Fruit fly (Drosophila melanogaster) whole organism, embryonic: ENCODE measurements around the gene CG14655.

Experiments used
- Adf1 ChIP-seq: fragments of 200-800 bp; sonication (Bioruptor generic); IDR thresholded peaks from 2 replicates; pipeline ENCODE4 v1.3.6; 2022; ENCODE audit warnings: missing biosample characterization, missing genetic modification characterization
- B-H2 ChIP-seq: fragments of 200-800 bp; sonication (Bioruptor generic); optimal IDR thresholded peaks from 2 replicates; lab custom pipeline; 2018; ENCODE audit warnings: missing biosample characterization, mild to moderate bottlenecking, missing genetic modification characterization
- CG10267 ChIP-seq: fragments of 200-800 bp; sonication (Bioruptor generic); optimal IDR thresholded peaks from 2 replicates; lab custom pipeline; 2018; ENCODE audit warnings: missing biosample characterization, mild to moderate bottlenecking, missing genetic modification characterization, moderate library complexity
- CG10431 ChIP-seq: fragments of 200-800 bp; sonication (Bioruptor generic); optimal IDR thresholded peaks from 3 replicates; lab custom pipeline; 2018; ENCODE audit warnings: missing biosample characterization, mild to moderate bottlenecking, missing genetic modification characterization
- CG11696 ChIP-seq: fragments of 200-800 bp; sonication (Bioruptor generic); IDR thresholded peaks from 2 replicates; pipeline ENCODE4 v1.3.6; 2022; ENCODE audit warnings: missing biosample characterization, missing genetic modification characterization
- CG12104 ChIP-seq: fragments of 200-800 bp; sonication (Bioruptor generic); optimal IDR thresholded peaks from 3 replicates; lab custom pipeline; 2016; ENCODE audit warnings: missing biosample characterization, missing genetic modification characterization
- CG12659 ChIP-seq: fragments of 200-800 bp; sonication (Bioruptor generic); optimal IDR thresholded peaks from 3 replicates; lab custom pipeline; 2017; ENCODE audit warnings: mild to moderate bottlenecking, missing biosample characterization, missing genetic modification reagents, missing genetic modification characterization
- CG13287 ChIP-seq: fragments of 200-800 bp; sonication (Bioruptor generic); IDR thresholded peaks from 2 replicates; pipeline ENCODE4 v1.3.6; 2022; ENCODE audit warnings: missing biosample characterization, missing genetic modification characterization; ENCODE audit not compliant: partially characterized antibody
- CG17385 ChIP-seq: fragments of 200-800 bp; sonication (Bioruptor generic); optimal IDR thresholded peaks from 3 replicates; lab custom pipeline; 2018; ENCODE audit warnings: missing biosample characterization, mild to moderate bottlenecking, missing genetic modification characterization
- CG17802 ChIP-seq: fragments of 200-800 bp; sonication (Bioruptor generic); optimal IDR thresholded peaks from 2 replicates; lab custom pipeline; 2018; ENCODE audit warnings: missing biosample characterization, mild to moderate bottlenecking, missing genetic modification characterization, moderate library complexity
- CG2712 ChIP-seq: fragments of 200-800 bp; optimal IDR thresholded peaks from 3 replicates; lab custom pipeline; 2019; ENCODE audit warnings: missing biosample characterization, mild to moderate bottlenecking, missing genetic modification characterization, moderate library complexity
- CG31441 ChIP-seq: fragments of 200-800 bp; sonication (Bioruptor generic); IDR thresholded peaks from 2 replicates; pipeline ENCODE4 v1.3.6; 2022; ENCODE audit warnings: missing biosample characterization, missing genetic modification characterization
- CG3281 ChIP-seq: fragments of 200-800 bp; sonication (Bioruptor generic); optimal IDR thresholded peaks from 3 replicates; lab custom pipeline; 2017; ENCODE audit warnings: missing biosample characterization, mild to moderate bottlenecking, missing genetic modification characterization
- CG33557 ChIP-seq: fragments of 200-800 bp; sonication (Bioruptor generic); optimal IDR thresholded peaks from 2 replicates; lab custom pipeline; 2019; ENCODE audit warnings: missing biosample characterization, mild to moderate bottlenecking, missing genetic modification characterization, moderate library complexity
- CG7987 ChIP-seq: fragments of 200-800 bp; sonication (Bioruptor generic); optimal IDR thresholded peaks from 2 replicates; lab custom pipeline; 2018; ENCODE audit warnings: missing biosample characterization, mild to moderate bottlenecking, missing genetic modification characterization, moderate library complexity
- D19B ChIP-seq: fragments of 200-800 bp; sonication (Bioruptor generic); optimal IDR thresholded peaks from 2 replicates; lab custom pipeline; 2017; ENCODE audit warnings: missing biosample characterization, mild to moderate bottlenecking, missing genetic modification characterization
- Dp ChIP-seq: fragments of 200-800 bp; sonication (Bioruptor generic); optimal IDR thresholded peaks from 2 replicates; lab custom pipeline; 2018; ENCODE audit warnings: missing biosample characterization, mild to moderate bottlenecking, missing genetic modification characterization, moderate library complexity
- Fer2 ChIP-seq: fragments of 200-800 bp; sonication (Bioruptor generic); optimal IDR thresholded peaks from 2 replicates; lab custom pipeline; 2018; ENCODE audit warnings: missing biosample characterization, mild to moderate bottlenecking, missing genetic modification characterization, moderate library complexity
- Gsc ChIP-seq: fragments of 200-800 bp; sonication (Bioruptor generic); IDR thresholded peaks from 2 replicates; pipeline ENCODE4 v1.3.6; 2022; ENCODE audit warnings: missing biosample characterization, missing genetic modification characterization
- MTF-1 ChIP-seq: fragments of 200-800 bp; sonication (Bioruptor generic); optimal IDR thresholded peaks from 2 replicates; lab custom pipeline; 2018; ENCODE audit warnings: missing biosample characterization, mild to moderate bottlenecking, missing genetic modification characterization, borderline replicate concordance
- Mad ChIP-seq: fragments of 200-800 bp; sonication (Bioruptor generic); optimal IDR thresholded peaks from 2 replicates; lab custom pipeline; 2016; ENCODE audit warnings: missing biosample characterization, missing genetic modification characterization
- Myb ChIP-seq: fragments of 200-800 bp; sonication (Bioruptor generic); optimal IDR thresholded peaks from 2 replicates; lab custom pipeline; 2016; ENCODE audit warnings: missing biosample characterization, missing genetic modification characterization
- Optix ChIP-seq: fragments of 200-800 bp; sonication (Bioruptor generic); IDR thresholded peaks from 3 replicates; pipeline ENCODE4 v1.3.6; 2022; ENCODE audit warnings: missing biosample characterization, missing genetic modification characterization
- Scr ChIP-seq: fragments of 200-800 bp; sonication (Bioruptor generic); IDR thresholded peaks from 2 replicates; pipeline ENCODE4 v1.3.6; 2022; ENCODE audit warnings: missing biosample characterization, missing genetic modification characterization; ENCODE audit not compliant: partially characterized antibody
- Sox100B ChIP-seq: fragments of 200-800 bp; sonication (Bioruptor generic); optimal IDR thresholded peaks from 3 replicates; lab custom pipeline; 2018; ENCODE audit warnings: missing biosample characterization, mild to moderate bottlenecking, missing genetic modification characterization
- Stat92E ChIP-seq, 3 experiments: fragments of >200 bp in 2 of 3; fragments of 200-800 bp in 1 of 3; sonication (Bioruptor generic) in 1 of 3; optimal IDR thresholded peaks; 2 replicates each; lab custom pipeline; 2017 to 2019; ENCODE audit warnings: missing biosample characterization in 3 of 3, missing genetic modification characterization in 3 of 3, mild to moderate bottlenecking in 1 of 3, moderate library complexity in 1 of 3
- Tbp ChIP-seq: fragments of >200 bp; optimal IDR thresholded peaks from 2 replicates; lab custom pipeline; 2018; ENCODE audit warnings: missing biosample characterization, missing genetic modification characterization
- YL-1 ChIP-seq: fragments of 200-800 bp; sonication (Bioruptor generic); optimal IDR thresholded peaks from 3 replicates; lab custom pipeline; 2017; ENCODE audit warnings: missing biosample characterization, mild to moderate bottlenecking, missing genetic modification characterization
- bbx ChIP-seq: fragments of 200-800 bp; sonication (Bioruptor generic); IDR thresholded peaks from 2 replicates; pipeline ENCODE4 v1.3.6; 2022; ENCODE audit warnings: missing biosample characterization, missing genetic modification characterization; ENCODE audit not compliant: partially characterized antibody
- bigmax ChIP-seq: fragments of 200-800 bp; sonication (Bioruptor generic); optimal IDR thresholded peaks from 2 replicates; lab custom pipeline; 2018; ENCODE audit warnings: missing biosample characterization, mild to moderate bottlenecking, missing genetic modification characterization
- croc ChIP-seq: fragments of 200-800 bp; sonication (Bioruptor generic); conservative IDR thresholded peaks from 3 replicates; pipeline ENCODE4 v1.3.6; 2022; ENCODE audit warnings: missing biosample characterization, missing genetic modification characterization
- dmrt11E ChIP-seq: fragments of 200-800 bp; sonication (Bioruptor generic); optimal IDR thresholded peaks from 3 replicates; lab custom pipeline; 2018; ENCODE audit warnings: missing biosample characterization, mild to moderate bottlenecking, missing genetic modification characterization, moderate library complexity
- en ChIP-seq: fragments of 200-800 bp; sonication (Bioruptor generic); optimal IDR thresholded peaks from 2 replicates; lab custom pipeline; 2016; ENCODE audit warnings: missing biosample characterization, missing genetic modification characterization
- fru ChIP-seq: fragments of >200 bp; optimal IDR thresholded peaks from 2 replicates; lab custom pipeline; 2017
- gce ChIP-seq: fragments of 200-800 bp; sonication (Bioruptor generic); IDR thresholded peaks from 3 replicates; pipeline ENCODE4 v1.3.6; 2022; ENCODE audit warnings: missing biosample characterization, missing genetic modification characterization
- grn ChIP-seq: fragments of 200-800 bp; sonication (Bioruptor generic); optimal IDR thresholded peaks from 3 replicates; lab custom pipeline; 2017; ENCODE audit warnings: missing biosample characterization, missing genetic modification characterization
- gro ChIP-seq: fragments of 200-800 bp; sonication (Bioruptor generic); optimal IDR thresholded peaks from 2 replicates; lab custom pipeline; 2016; ENCODE audit warnings: missing biosample characterization, missing genetic modification characterization
- gsb-n ChIP-seq: fragments of 200-800 bp; sonication (Bioruptor generic); optimal IDR thresholded peaks from 3 replicates; lab custom pipeline; 2018; ENCODE audit warnings: missing biosample characterization, mild to moderate bottlenecking, missing genetic modification characterization
- hbn ChIP-seq: fragments of 200-800 bp; sonication (Bioruptor generic); IDR thresholded peaks from 2 replicates; pipeline ENCODE4 v1.3.6; 2022; ENCODE audit warnings: missing biosample characterization, missing genetic modification characterization; ENCODE audit not compliant: partially characterized antibody
- jing ChIP-seq: fragments of 200-800 bp; sonication (Bioruptor generic); optimal IDR thresholded peaks from 2 replicates; lab custom pipeline; 2018; ENCODE audit warnings: missing biosample characterization, mild to moderate bottlenecking, missing genetic modification characterization
- knrl ChIP-seq: fragments of 200-800 bp; sonication (Bioruptor generic); IDR thresholded peaks from 3 replicates; pipeline ENCODE4 v1.3.6; 2022; ENCODE audit warnings: missing biosample characterization, missing genetic modification characterization; ENCODE audit not compliant: partially characterized antibody
- lov ChIP-seq, 2 experiments: fragments of 200-800 bp in 1 of 2; fragments of >200 bp in 1 of 2; sonication (Bioruptor generic) in 1 of 2; IDR thresholded peaks in 1 of 2; optimal IDR thresholded peaks in 1 of 2; 2 replicates in 1 of 2; 3 replicates in 1 of 2; pipeline versions ENCODE4 v1.3.6 to Lab custom; 2017 to 2022; ENCODE audit warnings: missing biosample characterization in 1 of 2, missing genetic modification characterization in 1 of 2
- mirr ChIP-seq: fragments of 200-800 bp; sonication (Bioruptor generic); optimal IDR thresholded peaks from 3 replicates; lab custom pipeline; 2018; ENCODE audit warnings: missing biosample characterization, mild to moderate bottlenecking, missing genetic modification characterization
- nmo ChIP-seq: fragments of 200-800 bp; sonication (Bioruptor generic); optimal IDR thresholded peaks from 2 replicates; lab custom pipeline; 2018; ENCODE audit warnings: missing biosample characterization, mild to moderate bottlenecking, missing genetic modification characterization, moderate library complexity
- nom ChIP-seq: fragments of 200-800 bp; sonication (Bioruptor generic); optimal IDR thresholded peaks from 2 replicates; lab custom pipeline; 2017; ENCODE audit warnings: missing biosample characterization, missing genetic modification characterization, mild to moderate bottlenecking, moderate library complexity, missing genetic modification reagents
- pho ChIP-seq: fragments of 200-800 bp; sonication (Bioruptor generic); optimal IDR thresholded peaks from 2 replicates; lab custom pipeline; 2016; ENCODE audit warnings: missing biosample characterization, missing genetic modification characterization
- sna ChIP-seq: fragments of 200-800 bp; sonication (Bioruptor generic); IDR thresholded peaks from 2 replicates; pipeline ENCODE4 v1.3.6; 2022; ENCODE audit warnings: missing biosample characterization, missing genetic modification characterization; ENCODE audit not compliant: partially characterized antibody
- ssp ChIP-seq: fragments of 200-800 bp; sonication (Bioruptor generic); IDR thresholded peaks from 2 replicates; pipeline ENCODE4 v1.3.6; 2022; ENCODE audit warnings: missing biosample characterization, missing genetic modification characterization
- vnd ChIP-seq: fragments of 200-800 bp; sonication (Bioruptor generic); IDR thresholded peaks from 3 replicates; pipeline ENCODE4 v1.3.6; 2022; ENCODE audit warnings: missing biosample characterization, missing genetic modification characterization; ENCODE audit not compliant: partially characterized antibody

The CG14655 gene

DNA sequence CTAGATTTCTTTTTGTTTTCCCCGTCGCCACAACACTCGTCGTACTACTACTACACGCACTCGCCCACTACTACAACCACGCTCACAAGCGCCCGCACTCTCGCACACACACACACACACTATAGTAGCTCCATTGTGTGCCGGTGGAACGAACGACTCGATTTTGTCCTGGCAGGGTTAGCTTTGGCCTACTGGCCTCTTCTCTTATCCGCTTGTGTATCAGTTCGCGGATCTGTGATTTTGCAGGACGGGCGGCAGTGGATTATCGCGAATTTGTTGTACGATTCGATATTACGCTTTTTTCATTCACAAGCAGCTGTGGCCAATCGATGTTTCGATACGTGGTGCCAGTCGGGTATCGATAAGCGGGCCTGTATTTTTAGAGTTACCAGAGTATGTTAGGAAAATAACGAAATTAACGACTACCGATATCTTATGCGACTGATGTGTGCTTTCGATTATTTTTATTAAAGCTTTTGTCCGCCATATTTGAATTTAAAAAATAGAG lies 41.0 kb upstream of the CG14655 start, which contains the start of gene CG14657 (continued):
- peak; percentile 94 for TF ChIP-seq Dp (GFP tag; lab: Kevin White, UChicago)
- no peak for TF ChIP-seq D19B
- TF ChIP-seq Myb (GFP tag; lab: Kevin White, UChicago), result peak; percentile 62
- TF ChIP-seq CG10267 (tag; lab: Kevin White, UChicago), result peak; percentile 43
- no peak for TF ChIP-seq Fer2
- TF ChIP-seq nom (GFP tag; lab: Kevin White, UChicago), result peak; percentile 23
- no peak for TF ChIP-seq gce (GFP tag; lab: Robert Waterston, UW)
- peak; percentile 98 for TF ChIP-seq CG13287 (GFP tag; lab: Robert Waterston, UW)
- no peak for TF ChIP-seq dmrt11E (tag; lab: Kevin White, UChicago)
- no peak for TF ChIP-seq ssp (GFP tag; lab: Robert Waterston, UW)
- TF ChIP-seq grn (GFP tag; lab: Kevin White, UChicago), result no peak
- TF ChIP-seq vnd (GFP tag; lab: Robert Waterston, UW), result peak; percentile 91
- no peak for TF ChIP-seq CG12104
- TF ChIP-seq sna (GFP tag; lab: Robert Waterston, UW), result peak; percentile 98
- peak; percentile 80 for TF ChIP-seq CG2712
- TF ChIP-seq CG31441 (GFP tag; lab: Robert Waterston, UW), result no peak
- no peak for TF ChIP-seq MTF-1
- TF ChIP-seq CG3281 (GFP tag; lab: Kevin White, UChicago), result peak; percentile 31
- TF ChIP-seq B-H2 (GFP tag; lab: Kevin White, UChicago), result no peak
- peak; percentile 96 for TF ChIP-seq bbx (GFP tag; lab: Robert Waterston, UW)
- TF ChIP-seq nmo (GFP tag; lab: Kevin White, UChicago), result peak; percentile 29
- TF ChIP-seq hbn (GFP tag; lab: Robert Waterston, UW), result peak; percentile 94
- TF ChIP-seq jing, result no peak
- TF ChIP-seq en (GFP tag; lab: Kevin White, UChicago), result no peak
- TF ChIP-seq CG10431 (GFP tag; lab: Kevin White, UChicago), result peak; percentile 64
- no peak for TF ChIP-seq CG17385 (GFP tag; lab: Kevin White, UChicago)
- peak; percentile 86 for TF ChIP-seq knrl (GFP tag; lab: Robert Waterston, UW)
- no peak for TF ChIP-seq Mad (GFP tag; lab: Kevin White, UChicago)
- no peak for TF ChIP-seq croc (GFP tag; lab: Robert Waterston, UW)
- no peak for TF ChIP-seq gsb-n (tag; lab: Kevin White, UChicago)
- peak; percentile 86 for TF ChIP-seq YL-1 (GFP tag; lab: Kevin White, UChicago)
- peak; percentile 18 for TF ChIP-seq fru (lab: Kevin White, UChicago)
- TF ChIP-seq CG33557 (GFP tag; lab: Kevin White, UChicago), result no peak
- TF ChIP-seq CG11696 (GFP tag; lab: Robert Waterston, UW), result no peak
- no peak for TF ChIP-seq Adf1 (GFP tag; lab: Robert Waterston, UW)
- peak; percentile 32 for TF ChIP-seq gro (GFP tag; lab: Kevin White, UChicago)
- TF ChIP-seq lov (optimal IDR thresholded peaks at IDR 0.05; lab: Kevin White, UChicago), result no peak
- no peak for TF ChIP-seq lov (GFP tag; IDR thresholded peaks at IDR 0.05; lab: Robert Waterston, UW)
- peak; percentile 93 for TF ChIP-seq Scr (GFP tag; lab: Robert Waterston, UW)
- TF ChIP-seq mirr (GFP tag; lab: Kevin White, UChicago), result peak; percentile 18
- TF ChIP-seq Optix (GFP tag; lab: Robert Waterston, UW), result no peak
- TF ChIP-seq Tbp, result no peak
- TF ChIP-seq CG17802 (tag; lab: Kevin White, UChicago), result no peak
- TF ChIP-seq CG7987 (GFP tag; lab: Kevin White, UChicago), result peak; percentile 29
- peak in 1 of 3 experiments; percentile 90 for TF ChIP-seq Stat92E (GFP tag; optimal IDR thresholded peaks at IDR 0.05; lab: Kevin White, UChicago)
- TF ChIP-seq CG12659 (GFP tag; lab: Kevin White, UChicago), result peak; percentile 76
- no peak for TF ChIP-seq Gsc (GFP tag; lab: Robert Waterston, UW)
- no peak for TF ChIP-seq Sox100B (GFP tag; lab: Kevin White, UChicago)
- peak; percentile 23 for TF ChIP-seq bigmax (GFP tag; lab: Kevin White, UChicago)
- peak; percentile 3 for TF ChIP-seq pho (GFP tag; lab: Kevin White, UChicago)
